Fruit fly (Drosophila melanogaster) whole organism, adult: ENCODE results near the gene CG43318.

Source experiments
- CG11617 ChIP-seq: fragments of 200-800 bp; sonication (Bioruptor generic); optimal IDR thresholded peaks from 2 replicates; lab custom pipeline; 2017; ENCODE audit warnings: mild to moderate bottlenecking, missing biosample characterization, missing genetic modification reagents, missing genetic modification characterization
- CG12768 ChIP-seq: fragments of 200-800 bp; sonication (Bioruptor generic); optimal IDR thresholded peaks from 2 replicates; lab custom pipeline; 2017; ENCODE audit warnings: missing biosample characterization, missing genetic modification characterization, mild to moderate bottlenecking, moderate library complexity, missing genetic modification reagents
- CG14711 ChIP-seq: fragments of 200-800 bp; sonication (Bioruptor generic); optimal IDR thresholded peaks from 2 replicates; lab custom pipeline; 2018; ENCODE audit warnings: missing biosample characterization, mild to moderate bottlenecking, missing genetic modification characterization, moderate library complexity
- CG1620 ChIP-seq: fragments of 200-800 bp; sonication (Bioruptor generic); optimal IDR thresholded peaks from 2 replicates; lab custom pipeline; 2016; ENCODE audit warnings: missing biosample characterization, missing genetic modification characterization
- CG33017 ChIP-seq: fragments of 200-800 bp; sonication (Bioruptor generic); optimal IDR thresholded peaks from 2 replicates; lab custom pipeline; 2018; ENCODE audit warnings: missing biosample characterization, mild to moderate bottlenecking, missing genetic modification characterization, moderate library complexity
- CG5204 ChIP-seq: fragments of 200-800 bp; sonication (Bioruptor generic); optimal IDR thresholded peaks from 2 replicates; lab custom pipeline; 2016; ENCODE audit warnings: missing biosample characterization, missing genetic modification characterization
- CG7045 ChIP-seq: fragments of 200-800 bp; sonication (Bioruptor generic); optimal IDR thresholded peaks from 2 replicates; lab custom pipeline; 2017; ENCODE audit warnings: missing biosample characterization, mild to moderate bottlenecking, missing genetic modification characterization
- CG7101 ChIP-seq: fragments of 200-800 bp; sonication (Bioruptor generic); optimal IDR thresholded peaks from 2 replicates; lab custom pipeline; 2018; ENCODE audit warnings: missing biosample characterization, mild to moderate bottlenecking, missing genetic modification characterization, moderate library complexity
- Clk ChIP-seq: fragments of 200-800 bp; sonication (Bioruptor generic); optimal IDR thresholded peaks from 2 replicates; lab custom pipeline; 2017; ENCODE audit warnings: missing biosample characterization, missing genetic modification characterization
- Crg-1 ChIP-seq: fragments of 200-800 bp; sonication (Bioruptor generic); optimal IDR thresholded peaks from 2 replicates; lab custom pipeline; 2016; ENCODE audit warnings: missing biosample characterization, missing genetic modification characterization
- Hr96 ChIP-seq: fragments of 200-800 bp; sonication (Bioruptor generic); optimal IDR thresholded peaks from 2 replicates; lab custom pipeline; 2016; ENCODE audit warnings: missing biosample characterization, missing genetic modification characterization
- Mnt ChIP-seq: fragments of 200-800 bp; sonication (Bioruptor generic); optimal IDR thresholded peaks from 2 replicates; lab custom pipeline; 2016; ENCODE audit warnings: missing biosample characterization, mild to moderate bottlenecking, missing genetic modification characterization
- bab1 ChIP-seq: fragments of 200-800 bp; sonication (Bioruptor generic); optimal IDR thresholded peaks from 3 replicates; lab custom pipeline; 2019; ENCODE audit warnings: missing biosample characterization, mild to moderate bottlenecking, missing genetic modification characterization, moderate library complexity
- cic ChIP-seq: fragments of 200-800 bp; sonication (Bioruptor generic); optimal IDR thresholded peaks from 2 replicates; lab custom pipeline; 2017; ENCODE audit warnings: missing biosample characterization, mild to moderate bottlenecking, missing genetic modification characterization, moderate library complexity
- cnc ChIP-seq, 2 experiments: fragments of >200 bp; optimal IDR thresholded peaks; 2 replicates each; lab custom pipeline; 2017
- kay ChIP-seq: fragments of 200-800 bp; sonication (Bioruptor generic); peaks from one replicate; lab custom pipeline; 2016; ENCODE audit warnings: missing biosample characterization, missing genetic modification characterization, borderline replicate concordance
- ovo ChIP-seq: fragments of 200-800 bp; sonication (Bioruptor generic); optimal IDR thresholded peaks from 2 replicates; lab custom pipeline; 2016; ENCODE audit warnings: missing biosample characterization, missing genetic modification characterization
- pad ChIP-seq: fragments of 200-800 bp; sonication (Bioruptor generic); optimal IDR thresholded peaks from 3 replicates; lab custom pipeline; 2017; ENCODE audit warnings: missing biosample characterization, missing genetic modification characterization, mild to moderate bottlenecking, moderate library complexity, missing genetic modification reagents
- tj ChIP-seq: fragments of 200-800 bp; sonication (Bioruptor generic); optimal IDR thresholded peaks from 3 replicates; lab custom pipeline; 2017; ENCODE audit warnings: missing biosample characterization, mild to moderate bottlenecking, missing genetic modification characterization, moderate library complexity
- toe ChIP-seq: fragments of 200-800 bp; sonication (Bioruptor generic); optimal IDR thresholded peaks from 2 replicates; lab custom pipeline; 2016; ENCODE audit warnings: missing biosample characterization, missing genetic modification characterization

CG43318 gene

dm6 chr3R:15846234-15846633 is 13.0 kb upstream of the CG43318 start, which contains the start of gene CG4546:
CG4546 (plus strand) TSS chr3R:15846534.
- TF ChIP-seq Clk (GFP tag; lab: Kevin White, UChicago) (no peak), Hr96 (GFP tag; lab: Kevin White, UChicago) (no peak), kay (GFP tag; lab: Kevin White, UChicago) (no peak), bab1 (GFP tag; lab: Kevin White, UChicago) (no peak), toe (GFP tag; lab: Kevin White, UChicago) (no peak), ovo (GFP tag; lab: Kevin White, UChicago) (no peak), CG7045 (GFP tag; lab: Kevin White, UChicago) (no peak), pad (no peak), CG14711 (tag; lab: Kevin White, UChicago) (no peak), CG1620 (GFP tag; lab: Kevin White, UChicago) (no peak), cnc (optimal IDR thresholded peaks at IDR 0.05; lab: Kevin White, UChicago) (no peak), tj (no peak), Mnt (GFP tag; lab: Kevin White, UChicago) (no peak), CG7101 (tag; lab: Kevin White, UChicago) (no peak), CG5204 (GFP tag; lab: Kevin White, UChicago) (no peak), CG33017 (no peak), CG12768 (no peak), Crg-1 (GFP tag; lab: Kevin White, UChicago) (no peak)

dm6 chr3R:15839294-15839693 is 6.1 kb upstream of the CG43318 start, which contains the start of gene Pbp45:
Pbp45 (minus strand) TSS chr3R:15839515.
- TF ChIP-seq CG12768 (no peak), kay (GFP tag; lab: Kevin White, UChicago) (no peak), ovo (GFP tag; lab: Kevin White, UChicago) (no peak), cnc (optimal IDR thresholded peaks at IDR 0.05; lab: Kevin White, UChicago) (no peak), Clk (GFP tag; lab: Kevin White, UChicago) (no peak), toe (GFP tag; lab: Kevin White, UChicago) (no peak), Hr96 (GFP tag; lab: Kevin White, UChicago) (no peak), CG1620 (GFP tag; lab: Kevin White, UChicago) (peak; percentile 14), tj (peak; percentile 35), CG7101 (tag; lab: Kevin White, UChicago) (peak; percentile 41), cic (no peak), Crg-1 (GFP tag; lab: Kevin White, UChicago) (peak; percentile 23), pad (peak; percentile 16), CG11617 (GFP tag; lab: Kevin White, UChicago) (no peak), CG14711 (tag; lab: Kevin White, UChicago) (peak; percentile 32), CG5204 (GFP tag; lab: Kevin White, UChicago) (no peak), bab1 (GFP tag; lab: Kevin White, UChicago) (no peak), CG33017 (no peak), CG7045 (GFP tag; lab: Kevin White, UChicago) (no peak)

- TF ChIP-seq pad (peak; percentile 49), cic (no peak), tj (peak; percentile 85), Hr96 (GFP tag; lab: Kevin White, UChicago) (no peak), CG11617 (GFP tag; lab: Kevin White, UChicago) (peak; percentile 62), CG7045 (GFP tag; lab: Kevin White, UChicago) (peak; percentile 42), CG1620 (GFP tag; lab: Kevin White, UChicago) (no peak), Mnt (GFP tag; lab: Kevin White, UChicago) (no peak), kay (GFP tag; lab: Kevin White, UChicago) (no peak), toe (GFP tag; lab: Kevin White, UChicago) (peak; percentile 55), Clk (GFP tag; lab: Kevin White, UChicago) (no peak), Crg-1 (GFP tag; lab: Kevin White, UChicago) (peak; percentile 60), CG5204 (GFP tag; lab: Kevin White, UChicago) (no peak), CG12768 (no peak), CG33017 (peak; percentile 63), cnc (optimal IDR thresholded peaks at IDR 0.05; lab: Kevin White, UChicago) (no peak), CG14711 (tag; lab: Kevin White, UChicago) (peak; percentile 78), CG7101 (tag; lab: Kevin White, UChicago) (peak; percentile 80), ovo (GFP tag; lab: Kevin White, UChicago) (peak; percentile 76), bab1 (GFP tag; lab: Kevin White, UChicago) (peak; percentile 48)
Observed at dm6 chr3R:15836864-15837824, 3.9 kb upstream of the CG43318 start, which contains the start of the genes ND-23 and spn-E. ND-23 (minus strand) TSS chr3R:15837117. spn-E (plus strand) TSS chr3R:15837419.

- peak; percentile 89 for TF ChIP-seq kay (GFP tag; lab: Kevin White, UChicago)
- TF ChIP-seq CG14711 (tag; lab: Kevin White, UChicago), result no peak
Observed at dm6 chr3R:15834375-15835031, 1.3 kb upstream of the CG43318 start, which contains the start of the genes CG43317 and Arpc3A. CG43317 (minus strand) TSS chr3R:15834425. Arpc3A (plus strand) TSS chr3R:15834648.

dm6 chr3R:15832525-15832924 is 707 bp downstream of the CG43318 start, which contains the start of gene rec:
rec (minus strand) TSS chr3R:15832632.
- TF ChIP-seq CG11617 (GFP tag; lab: Kevin White, UChicago) (no peak), CG14711 (tag; lab: Kevin White, UChicago) (no peak), Hr96 (GFP tag; lab: Kevin White, UChicago) (no peak), ovo (GFP tag; lab: Kevin White, UChicago) (no peak), CG33017 (no peak), bab1 (GFP tag; lab: Kevin White, UChicago) (no peak)
